Fruit fly (Drosophila melanogaster): ENCODE data around the gene CG43446.

DNA sequence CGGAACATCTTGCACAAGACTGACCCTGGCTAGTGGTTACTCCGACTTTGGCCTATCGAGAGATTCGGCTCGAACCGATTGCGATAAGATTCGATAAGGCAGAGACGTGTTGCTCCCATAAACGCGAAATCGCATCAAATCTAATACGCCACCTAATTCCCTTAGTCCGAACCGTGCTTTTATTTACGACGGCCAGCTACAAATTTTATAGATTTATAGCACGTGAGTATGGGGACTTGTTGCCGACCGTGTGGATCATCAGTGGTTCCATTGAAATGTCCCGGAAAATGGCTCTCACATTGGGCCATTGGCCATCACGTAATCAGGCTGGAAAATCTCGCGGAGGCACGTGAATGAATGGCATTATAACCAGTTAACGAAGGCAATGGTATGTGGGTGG is 19.2 kb upstream of the CG43446 start, which contains the start of gene Alp5:
- TF ChIP-seq psq (optimal IDR thresholded peaks at IDR 0.05) (no peak), Myc (optimal IDR thresholded peaks at IDR 0.05) (no peak)
